Fruit fly (Drosophila melanogaster) whole organism, embryonic: Measurements from ENCODE around the gene COX7AL2.

Experiments used
- CG10543 ChIP-seq: fragments of 200-800 bp; sonication (Bioruptor generic); optimal IDR thresholded peaks from 3 replicates; lab custom pipeline; 2017; ENCODE audit warnings: missing biosample characterization, mild to moderate bottlenecking, missing genetic modification characterization, moderate library complexity
- CG10979 ChIP-seq: fragments of 200-800 bp; sonication (Bioruptor generic); optimal IDR thresholded peaks from 2 replicates; lab custom pipeline; 2018; ENCODE audit warnings: missing biosample characterization, mild to moderate bottlenecking, missing genetic modification characterization, moderate library complexity
- CG11504 ChIP-seq: fragments of 200-800 bp; sonication (Bioruptor generic); optimal IDR thresholded peaks from 3 replicates; lab custom pipeline; 2019; ENCODE audit warnings: missing biosample characterization, mild to moderate bottlenecking, missing genetic modification characterization, moderate library complexity
- CG12391 ChIP-seq: fragments of 200-800 bp; sonication (Bioruptor generic); optimal IDR thresholded peaks from 3 replicates; lab custom pipeline; 2018; ENCODE audit warnings: missing biosample characterization, mild to moderate bottlenecking, missing genetic modification characterization, moderate library complexity
- CG13296 ChIP-seq: fragments of 200-800 bp; sonication (Bioruptor generic); optimal IDR thresholded peaks from 3 replicates; lab custom pipeline; 2018; ENCODE audit warnings: missing biosample characterization, mild to moderate bottlenecking, missing genetic modification characterization
- CG14710 ChIP-seq: fragments of 200-800 bp; sonication (Bioruptor generic); optimal IDR thresholded peaks from 3 replicates; lab custom pipeline; 2019; ENCODE audit warnings: missing biosample characterization, mild to moderate bottlenecking, missing genetic modification characterization, moderate library complexity
- CG14965 ChIP-seq: fragments of 200-800 bp; sonication (Bioruptor generic); optimal IDR thresholded peaks from 2 replicates; lab custom pipeline; 2016; ENCODE audit warnings: missing biosample characterization, missing genetic modification characterization, borderline replicate concordance
- CG15011 ChIP-seq: fragments of 200-800 bp; sonication (Bioruptor generic); optimal IDR thresholded peaks from 3 replicates; lab custom pipeline; 2018; ENCODE audit warnings: missing biosample characterization, mild to moderate bottlenecking, missing genetic modification characterization
- CG1647 ChIP-seq: fragments of 200-800 bp; sonication (Bioruptor generic); optimal IDR thresholded peaks from 3 replicates; lab custom pipeline; 2016; ENCODE audit warnings: missing biosample characterization, missing genetic modification characterization
- CG17802 ChIP-seq: fragments of 200-800 bp; sonication (Bioruptor generic); optimal IDR thresholded peaks from 2 replicates; lab custom pipeline; 2018; ENCODE audit warnings: missing biosample characterization, mild to moderate bottlenecking, missing genetic modification characterization, moderate library complexity
- CG2116 ChIP-seq: fragments of 200-800 bp; sonication (Bioruptor generic); optimal IDR thresholded peaks from 3 replicates; lab custom pipeline; 2018; ENCODE audit warnings: missing biosample characterization, mild to moderate bottlenecking, missing genetic modification characterization
- CG34422 ChIP-seq: fragments of 200-800 bp; sonication (Bioruptor generic); IDR thresholded peaks from 3 replicates; pipeline ENCODE4 v1.3.6; 2022; ENCODE audit warnings: missing biosample characterization, missing genetic modification characterization
- CG3995 ChIP-seq: fragments of 200-800 bp; sonication (Bioruptor generic); optimal IDR thresholded peaks from 3 replicates; lab custom pipeline; 2016; ENCODE audit warnings: missing biosample characterization, missing genetic modification characterization
- CG7745 ChIP-seq: fragments of 200-800 bp; sonication (Bioruptor generic); optimal IDR thresholded peaks from 2 replicates; lab custom pipeline; 2018; ENCODE audit warnings: missing biosample characterization, mild to moderate bottlenecking, missing genetic modification characterization, moderate library complexity
- CkIIα-i1 ChIP-seq: fragments of 200-800 bp; sonication (Bioruptor generic); IDR thresholded peaks from 2 replicates; pipeline ENCODE4 v1.3.6; 2022; ENCODE audit warnings: missing biosample characterization, missing genetic modification characterization
- D19B ChIP-seq: fragments of 200-800 bp; sonication (Bioruptor generic); optimal IDR thresholded peaks from 2 replicates; lab custom pipeline; 2017; ENCODE audit warnings: missing biosample characterization, mild to moderate bottlenecking, missing genetic modification characterization
- Dp ChIP-seq: fragments of 200-800 bp; sonication (Bioruptor generic); optimal IDR thresholded peaks from 2 replicates; lab custom pipeline; 2018; ENCODE audit warnings: missing biosample characterization, mild to moderate bottlenecking, missing genetic modification characterization, moderate library complexity
- Fer2 ChIP-seq: fragments of 200-800 bp; sonication (Bioruptor generic); optimal IDR thresholded peaks from 2 replicates; lab custom pipeline; 2018; ENCODE audit warnings: missing biosample characterization, mild to moderate bottlenecking, missing genetic modification characterization, moderate library complexity
- GATAe ChIP-seq: fragments of 200-800 bp; sonication (Bioruptor generic); conservative IDR thresholded peaks from 2 replicates; pipeline ENCODE4 v1.3.6; 2022; ENCODE audit warnings: missing biosample characterization, missing genetic modification characterization
- H2.0 ChIP-seq: fragments of 200-800 bp; sonication (Bioruptor generic); IDR thresholded peaks from 2 replicates; pipeline ENCODE4 v1.3.6; 2022; ENCODE audit warnings: missing biosample characterization, missing genetic modification characterization
- Hmr ChIP-seq: fragments of 200-800 bp; sonication (Bioruptor generic); optimal IDR thresholded peaks from 3 replicates; lab custom pipeline; 2017; ENCODE audit warnings: mild to moderate bottlenecking, missing biosample characterization, missing genetic modification reagents, missing genetic modification characterization
- Hr39 ChIP-seq: fragments of >200 bp; optimal IDR thresholded peaks from 2 replicates; lab custom pipeline; 2017
- Hsf ChIP-seq: fragments of 200-800 bp; sonication (Bioruptor generic); optimal IDR thresholded peaks from 3 replicates; lab custom pipeline; 2016; ENCODE audit warnings: missing biosample characterization, missing genetic modification characterization
- Jarid2 ChIP-seq: fragments of 200-800 bp; sonication (Bioruptor generic); optimal IDR thresholded peaks from 3 replicates; lab custom pipeline; 2017; ENCODE audit warnings: mild to moderate bottlenecking, missing biosample characterization, missing genetic modification reagents, missing genetic modification characterization
- Med ChIP-seq: fragments of 200-800 bp; sonication (Bioruptor generic); peaks from one replicate; lab custom pipeline; 2016; ENCODE audit warnings: missing biosample characterization, missing genetic modification characterization, mild to moderate bottlenecking, inconsistent platforms, moderate library complexity
- Meics ChIP-seq: fragments of 200-800 bp; sonication (Bioruptor generic); optimal IDR thresholded peaks from 2 replicates; lab custom pipeline; 2017; ENCODE audit warnings: missing biosample characterization, mild to moderate bottlenecking, missing genetic modification characterization
- NC2α ChIP-seq: fragments of 200-800 bp; sonication (Bioruptor generic); optimal IDR thresholded peaks from 2 replicates; lab custom pipeline; 2016; ENCODE audit warnings: missing biosample characterization, missing genetic modification characterization
- Nf-YA ChIP-seq: fragments of 200-800 bp; sonication (Bioruptor generic); IDR thresholded peaks from 2 replicates; pipeline ENCODE4 v1.3.6; 2022; ENCODE audit warnings: missing biosample characterization, missing genetic modification characterization
- Oli ChIP-seq: fragments of 200-800 bp; sonication (Bioruptor generic); optimal IDR thresholded peaks from 2 replicates; lab custom pipeline; 2018; ENCODE audit warnings: missing biosample characterization, mild to moderate bottlenecking, missing genetic modification characterization, moderate library complexity
- Ravus ChIP-seq: fragments of 200-800 bp; sonication (Bioruptor generic); IDR thresholded peaks from 2 replicates; pipeline ENCODE4 v1.3.6; 2022; ENCODE audit warnings: missing biosample characterization, missing genetic modification characterization
- ase ChIP-seq: fragments of 200-800 bp; sonication (Bioruptor generic); IDR thresholded peaks from 3 replicates; pipeline ENCODE4 v1.3.6; 2022; ENCODE audit warnings: missing biosample characterization, missing genetic modification characterization
- bigmax ChIP-seq: fragments of 200-800 bp; sonication (Bioruptor generic); optimal IDR thresholded peaks from 2 replicates; lab custom pipeline; 2018; ENCODE audit warnings: missing biosample characterization, mild to moderate bottlenecking, missing genetic modification characterization
- cad ChIP-seq: fragments of >200 bp; optimal IDR thresholded peaks from 2 replicates; lab custom pipeline; 2017; ENCODE audit warnings: missing biosample characterization, missing genetic modification characterization
- cg ChIP-seq: fragments of 200-800 bp; sonication (Bioruptor generic); optimal IDR thresholded peaks from 3 replicates; lab custom pipeline; 2019; ENCODE audit warnings: missing biosample characterization, mild to moderate bottlenecking, missing genetic modification characterization, moderate library complexity
- chif ChIP-seq, 2 experiments: fragments of 200-800 bp; sonication (Bioruptor generic); optimal IDR thresholded peaks; 3 replicates each; lab custom pipeline; 2016; ENCODE audit warnings: missing biosample characterization in 2 of 2, missing genetic modification characterization in 2 of 2
- crp ChIP-seq, 2 experiments: fragments of 200-800 bp; sonication (Bioruptor generic); optimal IDR thresholded peaks; 2 replicates in 1 of 2; 3 replicates in 1 of 2; lab custom pipeline; 2017; ENCODE audit warnings: missing biosample characterization in 2 of 2, missing genetic modification characterization in 2 of 2, mild to moderate bottlenecking in 1 of 2, moderate library complexity in 1 of 2
- ewg ChIP-seq: fragments of 200-800 bp; sonication (Bioruptor generic); optimal IDR thresholded peaks from 3 replicates; lab custom pipeline; 2017; ENCODE audit warnings: mild to moderate bottlenecking, missing biosample characterization, missing genetic modification reagents, missing genetic modification characterization
- jumu ChIP-seq: fragments of 200-800 bp; sonication (Bioruptor generic); optimal IDR thresholded peaks from 3 replicates; lab custom pipeline; 2016; ENCODE audit warnings: missing biosample characterization, missing genetic modification characterization
- pan ChIP-seq, 4 experiments: fragments of >200 bp in 3 of 4; fragments of 200-800 bp in 1 of 4; sonication (Bioruptor generic) in 1 of 4; optimal IDR thresholded peaks in 3 of 4; IDR thresholded peaks in 1 of 4; 2 replicates each; pipeline versions ENCODE4 v1.3.6 to Lab custom; 2017 to 2022; ENCODE audit warnings: missing biosample characterization in 2 of 4, missing genetic modification characterization in 2 of 4, mixed read lengths in 1 of 4
- pfk ChIP-seq: fragments of 200-800 bp; sonication (Bioruptor generic); optimal IDR thresholded peaks from 2 replicates; lab custom pipeline; 2018; ENCODE audit warnings: missing biosample characterization, mild to moderate bottlenecking, missing genetic modification characterization, moderate library complexity
- pita ChIP-seq: fragments of 200-800 bp; sonication (Bioruptor generic); optimal IDR thresholded peaks from 2 replicates; lab custom pipeline; 2017; ENCODE audit warnings: missing biosample characterization, mild to moderate bottlenecking, missing genetic modification characterization
- row ChIP-seq: fragments of 200-800 bp; sonication (Bioruptor generic); IDR thresholded peaks from 3 replicates; pipeline ENCODE4 v1.3.6; 2022; ENCODE audit warnings: missing biosample characterization, missing genetic modification characterization
- salm ChIP-seq: fragments of 200-800 bp; sonication (Bioruptor generic); optimal IDR thresholded peaks from 2 replicates; lab custom pipeline; 2018; ENCODE audit warnings: missing biosample characterization, mild to moderate bottlenecking, missing genetic modification characterization
- sim ChIP-seq: fragments of 200-800 bp; sonication (Bioruptor generic); IDR thresholded peaks from 2 replicates; pipeline ENCODE4 v1.3.6; 2022; ENCODE audit warnings: missing biosample characterization, missing genetic modification characterization
- sna ChIP-seq: fragments of 200-800 bp; sonication (Bioruptor generic); IDR thresholded peaks from 2 replicates; pipeline ENCODE4 v1.3.6; 2022; ENCODE audit warnings: missing biosample characterization, missing genetic modification characterization; ENCODE audit not compliant: partially characterized antibody
- ttk ChIP-seq: fragments of 200-800 bp; sonication (Bioruptor generic); IDR thresholded peaks from 2 replicates; pipeline ENCODE4 v2.1.2; 2022; ENCODE audit warnings: missing biosample characterization, missing genetic modification characterization
- tx ChIP-seq: fragments of 200-800 bp; sonication (Bioruptor generic); optimal IDR thresholded peaks from 2 replicates; lab custom pipeline; 2016; ENCODE audit warnings: missing biosample characterization, missing genetic modification characterization
- unpg ChIP-seq: fragments of 200-800 bp; sonication (Bioruptor generic); optimal IDR thresholded peaks from 3 replicates; lab custom pipeline; 2018; ENCODE audit warnings: missing biosample characterization, mild to moderate bottlenecking, missing genetic modification characterization, moderate library complexity
- usp ChIP-seq: fragments of >200 bp; optimal IDR thresholded peaks from 2 replicates; lab custom pipeline; 2017; ENCODE audit warnings: missing biosample characterization, missing genetic modification characterization
- zfh2 ChIP-seq: fragments of 200-800 bp; sonication (Bioruptor generic); optimal IDR thresholded peaks from 2 replicates; lab custom pipeline; 2016; ENCODE audit warnings: missing biosample characterization, missing genetic modification characterization

COX7AL2 gene

dm6 chr2L:2163568-2163953 lies 34.2 kb downstream of the COX7AL2 start (continued):
- peak; percentile 94 for TF ChIP-seq CG34422 (GFP tag; lab: Robert Waterston, UW)
- TF ChIP-seq H2.0 (GFP tag; lab: Robert Waterston, UW): peak; percentile 92
- TF ChIP-seq Meics (GFP tag; lab: Kevin White, UChicago): peak; percentile 64
- no peak for TF ChIP-seq pita (GFP tag; lab: Kevin White, UChicago)
- TF ChIP-seq CG12391 (tag; lab: Kevin White, UChicago): peak; percentile 91
- TF ChIP-seq D19B (GFP tag; lab: Kevin White, UChicago): peak; percentile 29
- peak; percentile 41 for TF ChIP-seq CG7745 (tag; lab: Kevin White, UChicago)
- peak; percentile 83 for TF ChIP-seq Hmr (GFP tag; lab: Kevin White, UChicago)
- TF ChIP-seq pfk: no peak
- peak; percentile 22 for TF ChIP-seq CG13296
- peak; percentile 95 for TF ChIP-seq CG10979
- peak; percentile 50 for TF ChIP-seq Ravus (GFP tag; lab: Robert Waterston, UW)
- TF ChIP-seq usp: no peak
- TF ChIP-seq Jarid2: peak; percentile 50
- peak; percentile 84 for TF ChIP-seq CG11504 (tag; lab: Kevin White, UChicago)
- TF ChIP-seq ttk (GFP tag; lab: Robert Waterston, UW): peak; percentile 91
- no peak for TF ChIP-seq GATAe (GFP tag; lab: Robert Waterston, UW)
- no peak for TF ChIP-seq Dp (GFP tag; lab: Kevin White, UChicago)
- no peak for TF ChIP-seq Fer2
- TF ChIP-seq chif (GFP tag; optimal IDR thresholded peaks at IDR 0.05; lab: Kevin White, UChicago): peak; percentile 87 to 93
- peak; percentile 93 for TF ChIP-seq NC2α (GFP tag; lab: Kevin White, UChicago)
- peak; percentile 88 for TF ChIP-seq Nf-YA (GFP tag; lab: Robert Waterston, UW)
- TF ChIP-seq cad (GFP tag; lab: Kevin White, UChicago): peak; percentile 29
- no peak for TF ChIP-seq pan (optimal IDR thresholded peaks at IDR 0.05; lab: Kevin White, UChicago)
- TF ChIP-seq pan (GFP tag; optimal IDR thresholded peaks at IDR 0.05 in 1 of 2, IDR thresholded peaks at IDR 0.05 in 1 of 2): peak in 1 of 2 experiments; percentile 91
- peak; percentile 85 for TF ChIP-seq salm (tag; lab: Kevin White, UChicago)
- TF ChIP-seq CG2116 (GFP tag; lab: Kevin White, UChicago): peak; percentile 43
- peak; percentile 93 for TF ChIP-seq sim (GFP tag; lab: Robert Waterston, UW)
- TF ChIP-seq crp (GFP tag; optimal IDR thresholded peaks at IDR 0.05; lab: Kevin White, UChicago): peak in 1 of 2 experiments; percentile 63
- TF ChIP-seq row (GFP tag; lab: Robert Waterston, UW): peak; percentile 94
- TF ChIP-seq CG14965: peak; percentile 40
- no peak for TF ChIP-seq Hr39 (lab: Kevin White, UChicago)
- TF ChIP-seq CG3995 (GFP tag; lab: Kevin White, UChicago): peak; percentile 40
- no peak for TF ChIP-seq CG10543 (GFP tag; lab: Kevin White, UChicago)
- TF ChIP-seq tx (GFP tag; lab: Kevin White, UChicago): peak; percentile 90
- peak; percentile 82 for TF ChIP-seq zfh2
- no peak for TF ChIP-seq sna (GFP tag; lab: Robert Waterston, UW)
- TF ChIP-seq CG15011 (GFP tag; lab: Kevin White, UChicago): peak; percentile 44
- peak; percentile 87 for TF ChIP-seq Oli (tag; lab: Kevin White, UChicago)
- TF ChIP-seq Med (GFP tag; lab: Kevin White, UChicago): peak; percentile 98
- TF ChIP-seq ewg (GFP tag; lab: Kevin White, UChicago): peak; percentile 85
- TF ChIP-seq unpg (GFP tag; lab: Kevin White, UChicago): peak; percentile 89
- no peak for TF ChIP-seq bigmax (GFP tag; lab: Kevin White, UChicago)
- TF ChIP-seq cg (GFP tag; lab: Kevin White, UChicago): no peak
- TF ChIP-seq CkIIα-i1 (GFP tag; lab: Robert Waterston, UW): peak; percentile 53; the same call in 1 of the 2 replicates
- peak; percentile 92 for TF ChIP-seq CG14710 (tag; lab: Kevin White, UChicago)
- peak; percentile 86 for TF ChIP-seq Hsf (GFP tag; lab: Kevin White, UChicago)
- TF ChIP-seq ase: peak; percentile 90
- TF ChIP-seq CG17802 (tag; lab: Kevin White, UChicago): peak; percentile 76
- peak; percentile 97 for TF ChIP-seq jumu (GFP tag; lab: Kevin White, UChicago)
- TF ChIP-seq CG1647 (GFP tag; lab: Kevin White, UChicago): peak; percentile 72
